Fruit fly (Drosophila melanogaster) whole organism, pupa: ENCODE measurements around the gene Gr64a.
A peak's percentile ranks its signal among the peaks of the same experiment; 100 is the strongest.

Experiments used
- CG10348 ChIP-seq: fragments of 200-800 bp; sonication (Bioruptor generic); IDR thresholded peaks from 2 replicates; pipeline ENCODE4 v1.3.6; 2022; ENCODE audit warnings: missing biosample characterization, missing genetic modification characterization
- CG12605 ChIP-seq: fragments of 200-800 bp; sonication (Bioruptor generic); IDR thresholded peaks from 2 replicates; pipeline ENCODE4 v1.3.6; 2022; ENCODE audit warnings: missing biosample characterization, missing genetic modification characterization
- CG13204 ChIP-seq: fragments of 200-800 bp; sonication (Bioruptor generic); optimal IDR thresholded peaks from 2 replicates; lab custom pipeline; 2018; ENCODE audit warnings: missing biosample characterization, mild to moderate bottlenecking, missing genetic modification characterization, moderate library complexity
- CG14655 ChIP-seq: fragments of 200-800 bp; sonication (Bioruptor generic); optimal IDR thresholded peaks from 3 replicates; lab custom pipeline; 2017; ENCODE audit warnings: mild to moderate bottlenecking, missing biosample characterization, missing genetic modification reagents, missing genetic modification characterization
- CG15710 ChIP-seq: fragments of 200-800 bp; sonication (Bioruptor generic); optimal IDR thresholded peaks from 2 replicates; lab custom pipeline; 2018; ENCODE audit warnings: missing biosample characterization, mild to moderate bottlenecking, missing genetic modification characterization, moderate library complexity
- CG17806 ChIP-seq: fragments of 200-800 bp; sonication (Bioruptor generic); optimal IDR thresholded peaks from 2 replicates; lab custom pipeline; 2018; ENCODE audit warnings: missing biosample characterization, mild to moderate bottlenecking, missing genetic modification characterization, moderate library complexity
- CG32121 ChIP-seq: fragments of 200-800 bp; sonication (Bioruptor generic); IDR thresholded peaks from 2 replicates; pipeline ENCODE4 v1.3.6; 2022; ENCODE audit warnings: missing biosample characterization, missing genetic modification characterization
- CG34367 ChIP-seq: fragments of 200-800 bp; sonication (Bioruptor generic); optimal IDR thresholded peaks from 2 replicates; lab custom pipeline; 2018; ENCODE audit warnings: missing biosample characterization, mild to moderate bottlenecking, missing genetic modification characterization
- CG4496 ChIP-seq: fragments of 200-800 bp; sonication (Bioruptor generic); IDR thresholded peaks from 3 replicates; pipeline ENCODE4 v1.3.6; 2022; ENCODE audit warnings: missing biosample characterization, missing genetic modification characterization
- CG8159 ChIP-seq: fragments of 200-800 bp; sonication (Bioruptor generic); optimal IDR thresholded peaks from 3 replicates; lab custom pipeline; 2018; ENCODE audit warnings: missing biosample characterization, mild to moderate bottlenecking, missing genetic modification characterization, moderate library complexity
- CG8301 ChIP-seq: fragments of 200-800 bp; sonication (Bioruptor generic); optimal IDR thresholded peaks from 2 replicates; lab custom pipeline; 2018; ENCODE audit warnings: missing biosample characterization, mild to moderate bottlenecking, missing genetic modification characterization
- CG9948 ChIP-seq: fragments of 200-800 bp; sonication (Bioruptor generic); optimal IDR thresholded peaks from 2 replicates; lab custom pipeline; 2018; ENCODE audit warnings: missing biosample characterization, mild to moderate bottlenecking, missing genetic modification characterization, moderate library complexity
- D1 ChIP-seq: fragments of 200-800 bp; sonication (Bioruptor generic); optimal IDR thresholded peaks from 2 replicates; lab custom pipeline; 2018; ENCODE audit warnings: missing biosample characterization, mild to moderate bottlenecking, missing genetic modification characterization, moderate library complexity
- EcR ChIP-seq: fragments of 200-800 bp; sonication (Bioruptor generic); optimal IDR thresholded peaks from 3 replicates; lab custom pipeline; 2019; ENCODE audit warnings: missing biosample characterization, missing genetic modification characterization, mild to moderate bottlenecking, moderate library complexity, missing genetic modification reagents
- Ets98B ChIP-seq: fragments of 200-800 bp; sonication (Bioruptor generic); IDR thresholded peaks from 2 replicates; pipeline ENCODE4 v1.3.6; 2022; ENCODE audit warnings: missing biosample characterization, missing genetic modification characterization
- Pif1A ChIP-seq: fragments of 200-800 bp; sonication (Bioruptor generic); optimal IDR thresholded peaks from 3 replicates; lab custom pipeline; 2016; ENCODE audit warnings: missing biosample characterization, missing genetic modification characterization
- Pif1B ChIP-seq: fragments of 200-800 bp; sonication (Bioruptor generic); optimal IDR thresholded peaks from 3 replicates; lab custom pipeline; 2016; ENCODE audit warnings: missing biosample characterization, missing genetic modification characterization
- Snoo ChIP-seq: fragments of 200-800 bp; sonication (Bioruptor generic); optimal IDR thresholded peaks from 3 replicates; lab custom pipeline; 2017; ENCODE audit warnings: missing biosample characterization, mild to moderate bottlenecking, missing genetic modification characterization, inconsistent platforms
- fd96Ca ChIP-seq: fragments of 200-800 bp; sonication (Bioruptor generic); IDR thresholded peaks from 3 replicates; pipeline ENCODE4 v1.3.6; 2022; ENCODE audit warnings: missing biosample characterization, missing genetic modification characterization
- gl ChIP-seq: fragments of 200-800 bp; sonication (Bioruptor generic); optimal IDR thresholded peaks from 2 replicates; lab custom pipeline; 2018; ENCODE audit warnings: missing biosample characterization, mild to moderate bottlenecking, missing genetic modification characterization
- rn ChIP-seq: fragments of 200-800 bp; sonication (Bioruptor generic); IDR thresholded peaks from 2 replicates; pipeline ENCODE4 v1.3.6; 2022; ENCODE audit warnings: missing biosample characterization, missing genetic modification characterization

Gene Gr64a

dm6 chr3L:4069069-4069468 is 42.5 kb downstream of the Gr64a start, which contains the start of gene CG32259:
Gene CG32259, plus strand, starts transcription at chr3L:4069369.
- TF ChIP-seq CG12605 (no peak), CG8159 (tag; lab: Kevin White, UChicago) (no peak)

dm6 chr3L:4070221-4070995 is 43.8 kb downstream of the Gr64a start:
- TF ChIP-seq EcR (peak; percentile 54), CG15710 (tag; lab: Kevin White, UChicago) (peak; percentile 98), CG10348 (GFP tag; lab: Robert Waterston, UW) (peak; percentile 95), CG8301 (tag; lab: Kevin White, UChicago) (peak; percentile 99), Snoo (tag; lab: Kevin White, UChicago) (peak; percentile 91), CG4496 (peak; percentile 99), Pif1A (GFP tag; lab: Kevin White, UChicago) (peak; percentile 97), Ets98B (GFP tag; lab: Robert Waterston, UW) (peak; percentile 99), Pif1B (peak; percentile 95), CG8159 (tag; lab: Kevin White, UChicago) (peak; percentile 96), CG9948 (tag; lab: Kevin White, UChicago) (peak; percentile 98), gl (tag; lab: Kevin White, UChicago) (peak; percentile 94), CG14655 (GFP tag; lab: Kevin White, UChicago) (peak; percentile 98), rn (GFP tag; lab: Robert Waterston, UW) (peak; percentile 96), CG13204 (GFP tag; lab: Kevin White, UChicago) (peak; percentile 96), CG32121 (peak; percentile 99), CG17806 (peak; percentile 98), CG34367 (tag; lab: Kevin White, UChicago) (peak; percentile 97), fd96Ca (GFP tag; lab: Robert Waterston, UW) (peak; percentile 99), CG12605 (peak; percentile 98), D1 (tag; lab: Kevin White, UChicago) (peak; percentile 70)
- TF ChIP-seq, all 21 proteins: peak for 21

- TF ChIP-seq CG13204 (GFP tag; lab: Kevin White, UChicago) (no peak), CG14655 (GFP tag; lab: Kevin White, UChicago) (peak; percentile 83), CG12605 (peak; percentile 92), CG8301 (tag; lab: Kevin White, UChicago) (peak; percentile 89), rn (GFP tag; lab: Robert Waterston, UW) (peak; percentile 92), CG4496 (peak; percentile 97), CG17806 (peak; percentile 97), CG15710 (tag; lab: Kevin White, UChicago) (peak; percentile 84), Pif1B (peak; percentile 77), CG8159 (tag; lab: Kevin White, UChicago) (peak; percentile 91), D1 (tag; lab: Kevin White, UChicago) (peak; percentile 34), gl (tag; lab: Kevin White, UChicago) (peak; percentile 91), EcR (no peak), fd96Ca (GFP tag; lab: Robert Waterston, UW) (peak; percentile 92), CG34367 (tag; lab: Kevin White, UChicago) (peak; percentile 94), Ets98B (GFP tag; lab: Robert Waterston, UW) (peak; percentile 94), Pif1A (GFP tag; lab: Kevin White, UChicago) (peak; percentile 70), Snoo (tag; lab: Kevin White, UChicago) (no peak), CG32121 (peak; percentile 85), CG9948 (tag; lab: Kevin White, UChicago) (peak; percentile 91), CG10348 (GFP tag; lab: Robert Waterston, UW) (peak; percentile 77)
Measured at dm6 chr3L:4070996-4071379, 44.4 kb downstream of the Gr64a start.

- TF ChIP-seq CG10348 (GFP tag; lab: Robert Waterston, UW) (no peak), CG34367 (tag; lab: Kevin White, UChicago) (peak; percentile 23), D1 (tag; lab: Kevin White, UChicago) (no peak), CG32121 (peak; percentile 73), CG8301 (tag; lab: Kevin White, UChicago) (no peak), CG17806 (peak; percentile 12), EcR (no peak), Pif1B (peak; percentile 86), CG14655 (GFP tag; lab: Kevin White, UChicago) (no peak), CG13204 (GFP tag; lab: Kevin White, UChicago) (peak; percentile 61), CG8159 (tag; lab: Kevin White, UChicago) (no peak), fd96Ca (GFP tag; lab: Robert Waterston, UW) (peak; percentile 67; the same call in 2 of the 3 replicates), CG12605 (peak; percentile 97), gl (tag; lab: Kevin White, UChicago) (peak; percentile 11), Pif1A (GFP tag; lab: Kevin White, UChicago) (peak; percentile 75), rn (GFP tag; lab: Robert Waterston, UW) (no peak), Snoo (tag; lab: Kevin White, UChicago) (peak; percentile 36), CG15710 (tag; lab: Kevin White, UChicago) (no peak), CG4496 (no peak; the same call in none of the 3 replicates), CG9948 (tag; lab: Kevin White, UChicago) (no peak), Ets98B (GFP tag; lab: Robert Waterston, UW) (peak; percentile 80; the same call in 1 of the 2 replicates)
Measured at dm6 chr3L:4071561-4072049, 45.0 kb downstream of the Gr64a start, which contains the start of gene wit. Gene wit, minus strand, starts transcription at chr3L:4071717.

- TF ChIP-seq Ets98B (GFP tag; lab: Robert Waterston, UW) (no peak), CG34367 (tag; lab: Kevin White, UChicago) (no peak), CG12605 (no peak), CG9948 (tag; lab: Kevin White, UChicago) (no peak), CG10348 (GFP tag; lab: Robert Waterston, UW) (no peak), CG15710 (tag; lab: Kevin White, UChicago) (no peak), CG13204 (GFP tag; lab: Kevin White, UChicago) (no peak), CG32121 (no peak), CG4496 (no peak), D1 (tag; lab: Kevin White, UChicago) (no peak), EcR (no peak), rn (GFP tag; lab: Robert Waterston, UW) (no peak), Pif1A (GFP tag; lab: Kevin White, UChicago) (no peak), Snoo (tag; lab: Kevin White, UChicago) (no peak), CG14655 (GFP tag; lab: Kevin White, UChicago) (no peak), CG8159 (tag; lab: Kevin White, UChicago) (no peak), Pif1B (no peak), CG17806 (no peak), CG8301 (tag; lab: Kevin White, UChicago) (no peak), fd96Ca (GFP tag; lab: Robert Waterston, UW) (no peak)
Measured at dm6 chr3L:4072717-4073116, 46.1 kb downstream of the Gr64a start.
